Fruit fly (Drosophila melanogaster) whole organism, wandering third instar larva: ENCODE data around the gene CG34347.

Experiments
- Abd-B ChIP-seq: fragments of >200 bp; optimal IDR thresholded peaks from 2 replicates; lab custom pipeline; 2017; ENCODE audit warnings: missing biosample characterization, missing genetic modification characterization
- CrebA ChIP-seq: fragments of 200-800 bp; sonication (Bioruptor generic); optimal IDR thresholded peaks from 2 replicates; lab custom pipeline; 2016; ENCODE audit warnings: missing biosample characterization, mild to moderate bottlenecking, missing genetic modification characterization, borderline replicate concordance
- HLH106 ChIP-seq: fragments of 200-800 bp; optimal IDR thresholded peaks from 3 replicates; lab custom pipeline; 2019; ENCODE audit warnings: missing biosample characterization, mild to moderate bottlenecking, missing genetic modification characterization, moderate library complexity
- Hnf4 ChIP-seq: fragments of 200-800 bp; sonication (Bioruptor generic); optimal IDR thresholded peaks from 2 replicates; lab custom pipeline; 2016; ENCODE audit warnings: missing biosample characterization, mild to moderate bottlenecking, missing genetic modification characterization
- Rel ChIP-seq, 2 experiments: fragments of 200-800 bp; sonication (Bioruptor generic) in 1 of 2; optimal IDR thresholded peaks; 2 replicates in 1 of 2; 3 replicates in 1 of 2; lab custom pipeline; 2016 to 2019; ENCODE audit warnings: mild to moderate bottlenecking in 2 of 2, missing biosample characterization in 2 of 2, missing genetic modification characterization in 2 of 2, moderate library complexity in 1 of 2
- brk ChIP-seq: fragments of 200-800 bp; sonication (Bioruptor generic); optimal IDR thresholded peaks from 2 replicates; lab custom pipeline; 2016; ENCODE audit warnings: missing biosample characterization, mild to moderate bottlenecking, missing genetic modification characterization
- h ChIP-seq: fragments of 200-800 bp; sonication (Bioruptor generic); optimal IDR thresholded peaks from 3 replicates; lab custom pipeline; 2016; ENCODE audit warnings: missing biosample characterization, mild to moderate bottlenecking, missing genetic modification characterization
- pan ChIP-seq: fragments of >200 bp; optimal IDR thresholded peaks from 2 replicates; lab custom pipeline; 2017
- sage ChIP-seq: fragments of 200-800 bp; sonication (Bioruptor generic); optimal IDR thresholded peaks from 2 replicates; lab custom pipeline; 2016; ENCODE audit warnings: missing biosample characterization, mild to moderate bottlenecking, missing genetic modification characterization
- usp ChIP-seq: fragments of >200 bp; optimal IDR thresholded peaks from 2 replicates; lab custom pipeline; 2017; ENCODE audit warnings: missing biosample characterization, missing genetic modification characterization
- woc ChIP-seq: sonication (Bioruptor generic); optimal IDR thresholded peaks from 2 replicates; lab custom pipeline; 2016; ENCODE audit warnings: missing biosample characterization, mild to moderate bottlenecking, missing genetic modification characterization

DNA sequence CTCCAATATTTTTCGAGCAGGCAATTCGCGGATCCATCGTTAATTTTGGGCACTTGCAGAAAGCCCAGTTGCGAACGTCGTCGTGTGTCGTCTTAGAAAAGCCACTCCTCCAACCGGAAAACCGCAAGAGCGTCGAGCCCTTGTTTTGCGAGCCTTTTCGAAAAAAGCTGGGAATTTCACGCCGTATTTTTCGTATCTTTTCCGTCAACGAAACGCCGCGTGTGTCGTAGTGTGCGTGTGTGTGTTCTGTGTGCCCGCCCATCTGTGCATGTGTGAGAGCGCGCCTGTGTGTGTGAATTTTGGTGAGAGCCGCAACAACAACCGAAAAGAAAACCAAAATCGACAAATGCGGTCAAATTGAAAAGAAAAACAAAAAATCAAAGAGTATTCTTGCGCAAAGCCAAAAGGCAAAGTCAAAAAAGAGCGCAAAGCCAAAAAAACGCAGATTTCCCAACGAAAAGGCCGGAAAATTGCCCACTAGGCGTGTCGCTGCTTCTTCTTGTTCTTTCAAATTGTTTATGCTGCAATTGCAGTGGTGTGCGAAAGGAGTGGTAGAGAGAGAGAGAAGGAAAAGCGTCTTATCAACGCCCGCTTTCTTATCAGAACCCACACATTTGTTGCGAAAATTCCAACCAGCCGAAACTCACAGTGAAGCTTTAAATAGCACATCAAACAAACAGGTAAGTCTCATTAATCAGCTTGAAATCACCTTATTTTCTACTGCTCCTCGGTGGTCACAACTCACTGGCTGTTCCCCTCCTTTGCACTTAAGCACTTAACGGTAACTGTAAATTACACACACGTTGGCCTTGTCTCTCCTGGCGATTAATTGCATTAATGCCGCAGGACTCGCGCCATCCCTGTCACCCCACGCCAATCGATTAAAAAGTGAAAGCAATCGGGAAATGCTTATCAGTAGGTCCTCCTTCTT lies 94.6 kb downstream of the CG34347 start, which contains the start of gene PNPase:
- TF ChIP-seq pan (no peak), h (GFP tag; lab: Kevin White, UChicago) (no peak), Abd-B (GFP tag; lab: Kevin White, UChicago) (no peak), Hnf4 (no peak), sage (GFP tag; lab: Kevin White, UChicago) (no peak), Rel (GFP tag; optimal IDR thresholded peaks at IDR 0.05; lab: Kevin White, UChicago) (no peak), Rel (tag; optimal IDR thresholded peaks at IDR 0.05; lab: Kevin White, UChicago) (peak; percentile 26), brk (GFP tag; lab: Kevin White, UChicago) (no peak), HLH106 (tag; lab: Kevin White, UChicago) (no peak), woc (no peak), CrebA (no peak), usp (GFP tag; lab: Kevin White, UChicago) (no peak)
